ENCODE assay signal across 1 fruit fly cellular context in genomic region chr3L:3080084-3080994, dm6.
A peak's percentile ranks its signal among the peaks of the same experiment; 100 is the strongest.
TF ChIP-seq lines count a peak whose summit lies in the region.

No protein-coding gene starts in this region.

TF ChIP-seq in whole organism, embryonic, 481 proteins besides CTCF, POLR2A, EP300 and RAD21 (continued from another document and continues in another):
- peak; percentile 67 for TF ChIP-seq dysf (GFP tag; IDR thresholded peaks at IDR 0.05; lab: Robert Waterston, UW)
- TF ChIP-seq lab (GFP tag; optimal IDR thresholded peaks at IDR 0.05; lab: Kevin White, UChicago) = peak; percentile 64
- no peak for TF ChIP-seq Asciz (GFP tag; optimal IDR thresholded peaks at IDR 0.05; lab: Kevin White, UChicago)
- TF ChIP-seq corto (GFP tag; optimal IDR thresholded peaks at IDR 0.05; lab: Kevin White, UChicago) = no peak
- no peak for TF ChIP-seq sna (GFP tag; IDR thresholded peaks at IDR 0.05; lab: Robert Waterston, UW; ENCODE audit: partially characterized antibody)
- no peak for TF ChIP-seq CG11247 (GFP tag; IDR thresholded peaks at IDR 0.05; lab: Robert Waterston, UW)
- no peak for TF ChIP-seq CG2129 (GFP tag; IDR thresholded peaks at IDR 0.05; lab: Robert Waterston, UW; ENCODE audit: partially characterized antibody)
- peak; percentile 45 for TF ChIP-seq CG11504 (tag; optimal IDR thresholded peaks at IDR 0.05; lab: Kevin White, UChicago)
- peak; percentile 6 for TF ChIP-seq Meics (GFP tag; optimal IDR thresholded peaks at IDR 0.05; lab: Kevin White, UChicago)
- peak; percentile 59 for TF ChIP-seq CG2678 (tag; optimal IDR thresholded peaks at IDR 0.05; lab: Kevin White, UChicago)
- TF ChIP-seq ATbp (GFP tag; optimal IDR thresholded peaks at IDR 0.05; lab: Kevin White, UChicago) = peak; percentile 32
- peak; percentile 75 for TF ChIP-seq cwo (GFP tag; optimal IDR thresholded peaks at IDR 0.05; lab: Kevin White, UChicago)
- no peak for TF ChIP-seq Camta (GFP tag; optimal IDR thresholded peaks at IDR 0.05; lab: Kevin White, UChicago)
- peak in 1 of 2 experiments; percentile 89 for TF ChIP-seq Hr78 (GFP tag; optimal IDR thresholded peaks at IDR 0.05; lab: Kevin White, UChicago)
- no peak for TF ChIP-seq twi (tag; optimal IDR thresholded peaks at IDR 0.05; lab: Kevin White, UChicago)
- TF ChIP-seq NFAT (GFP tag; IDR thresholded peaks at IDR 0.05; lab: Robert Waterston, UW) = 0 out of 2 replicates have a peak, but pooled peaks have one; percentile 19
- TF ChIP-seq CG11085 (GFP tag; IDR thresholded peaks at IDR 0.05; lab: Robert Waterston, UW) = no peak
- no peak for TF ChIP-seq kni (GFP tag; optimal IDR thresholded peaks at IDR 0.05; lab: Kevin White, UChicago)
- no peak for TF ChIP-seq kah (GFP tag; optimal IDR thresholded peaks at IDR 0.05; lab: Kevin White, UChicago)
- no peak for TF ChIP-seq CG3065 (GFP tag; optimal IDR thresholded peaks at IDR 0.05; lab: Kevin White, UChicago)
- TF ChIP-seq lola (GFP tag; optimal IDR thresholded peaks at IDR 0.05; lab: Kevin White, UChicago) = no peak
- TF ChIP-seq pzg (GFP tag; optimal IDR thresholded peaks at IDR 0.05; lab: Kevin White, UChicago) = no peak
- peak; percentile 56; the same call in 1 of the 2 replicates for TF ChIP-seq CG32532 (GFP tag; IDR thresholded peaks at IDR 0.05; lab: Robert Waterston, UW)
- peak; percentile 20 for TF ChIP-seq Ssrp (tag; optimal IDR thresholded peaks at IDR 0.05; lab: Kevin White, UChicago)
- TF ChIP-seq CG3995 (GFP tag; optimal IDR thresholded peaks at IDR 0.05; lab: Kevin White, UChicago) = no peak
- no peak for TF ChIP-seq dati (GFP tag; IDR thresholded peaks at IDR 0.05; lab: Robert Waterston, UW)
- no peak for TF ChIP-seq nom (GFP tag; optimal IDR thresholded peaks at IDR 0.05; lab: Kevin White, UChicago)
- TF ChIP-seq Fer1 (GFP tag; optimal IDR thresholded peaks at IDR 0.05; lab: Kevin White, UChicago) = peak; percentile 32
- TF ChIP-seq Dp (GFP tag; optimal IDR thresholded peaks at IDR 0.05; lab: Kevin White, UChicago) = no peak
- no peak for TF ChIP-seq CG13775 (GFP tag; optimal IDR thresholded peaks at IDR 0.05; lab: Kevin White, UChicago)
- no peak for TF ChIP-seq da (GFP tag; optimal IDR thresholded peaks at IDR 0.05; lab: Kevin White, UChicago)
- TF ChIP-seq CG17568 (GFP tag; optimal IDR thresholded peaks at IDR 0.05; lab: Kevin White, UChicago) = no peak
- no peak for TF ChIP-seq CoRest (tag; optimal IDR thresholded peaks at IDR 0.05; lab: Kevin White, UChicago)
- no peak for TF ChIP-seq maf-S (GFP tag; optimal IDR thresholded peaks at IDR 0.05; lab: Kevin White, UChicago)
- TF ChIP-seq lbe (GFP tag; optimal IDR thresholded peaks at IDR 0.05; lab: Kevin White, UChicago) = no peak
- peak; percentile 57; the same call in 1 of the 2 replicates for TF ChIP-seq GATAe (GFP tag; conservative IDR thresholded peaks at IDR 0.05; lab: Robert Waterston, UW)
- no peak for TF ChIP-seq hth (optimal IDR thresholded peaks at IDR 0.05; lab: Kevin White, UChicago)
- TF ChIP-seq pho (GFP tag; optimal IDR thresholded peaks at IDR 0.05; lab: Kevin White, UChicago) = no peak
- TF ChIP-seq Sox100B (GFP tag; optimal IDR thresholded peaks at IDR 0.05; lab: Kevin White, UChicago) = peak; percentile 38
- no peak for TF ChIP-seq Dad (GFP tag; optimal IDR thresholded peaks at IDR 0.05; lab: Kevin White, UChicago)
- no peak for TF ChIP-seq CG30403 (GFP tag; optimal IDR thresholded peaks at IDR 0.05; lab: Kevin White, UChicago)
- no peak for TF ChIP-seq CG1602 (GFP tag; optimal IDR thresholded peaks at IDR 0.05; lab: Kevin White, UChicago)
- no peak for TF ChIP-seq CG10321 (GFP tag; IDR thresholded peaks at IDR 0.05; lab: Robert Waterston, UW)
- TF ChIP-seq CG7556 (GFP tag; optimal IDR thresholded peaks at IDR 0.05; lab: Kevin White, UChicago) = peak; percentile 20
- TF ChIP-seq CG17328 (GFP tag; IDR thresholded peaks at IDR 0.05; lab: Robert Waterston, UW) = no peak
- no peak for TF ChIP-seq CG18011 (GFP tag; optimal IDR thresholded peaks at IDR 0.05; lab: Kevin White, UChicago)
- no peak for TF ChIP-seq danr (GFP tag; IDR thresholded peaks at IDR 0.05; lab: Robert Waterston, UW)
- TF ChIP-seq Lhr (GFP tag; optimal IDR thresholded peaks at IDR 0.05; lab: Kevin White, UChicago) = no peak
- TF ChIP-seq NfI (GFP tag; optimal IDR thresholded peaks at IDR 0.05; lab: Kevin White, UChicago) = no peak
- no peak for TF ChIP-seq gsb-n (tag; optimal IDR thresholded peaks at IDR 0.05; lab: Kevin White, UChicago)
- 0 out of 2 replicates have a peak, but pooled peaks have one; percentile 5 for TF ChIP-seq CG31224 (GFP tag; IDR thresholded peaks at IDR 0.05; lab: Robert Waterston, UW)
- TF ChIP-seq bigmax (GFP tag; optimal IDR thresholded peaks at IDR 0.05; lab: Kevin White, UChicago) = no peak
- no peak for TF ChIP-seq Hr39 (optimal IDR thresholded peaks at IDR 0.05; lab: Kevin White, UChicago)
- TF ChIP-seq CG15073 (GFP tag; optimal IDR thresholded peaks at IDR 0.05; lab: Kevin White, UChicago) = no peak
- TF ChIP-seq fru (optimal IDR thresholded peaks at IDR 0.05; lab: Kevin White, UChicago) = no peak
- TF ChIP-seq CG13424 (tag; optimal IDR thresholded peaks at IDR 0.05; lab: Kevin White, UChicago) = no peak
- peak; percentile 64 for TF ChIP-seq Hey (tag; optimal IDR thresholded peaks at IDR 0.05; lab: Kevin White, UChicago)
- no peak for TF ChIP-seq Stat92E (GFP tag; optimal IDR thresholded peaks at IDR 0.05; lab: Kevin White, UChicago)
- TF ChIP-seq CG10565 (GFP tag; optimal IDR thresholded peaks at IDR 0.05; lab: Kevin White, UChicago) = no peak
- TF ChIP-seq sens-2 (GFP tag; IDR thresholded peaks at IDR 0.05; lab: Robert Waterston, UW) = no peak; the same call in 1 of the 2 replicates
- no peak for TF ChIP-seq Hr3 (GFP tag; optimal IDR thresholded peaks at IDR 0.05; lab: Kevin White, UChicago)
- TF ChIP-seq gro (GFP tag; optimal IDR thresholded peaks at IDR 0.05; lab: Kevin White, UChicago) = peak; percentile 32
- no peak for TF ChIP-seq vfl (GFP tag; optimal IDR thresholded peaks at IDR 0.05; lab: Kevin White, UChicago)
- TF ChIP-seq H2.0 (GFP tag; IDR thresholded peaks at IDR 0.05; lab: Robert Waterston, UW) = no peak
- no peak for TF ChIP-seq CG10462 (GFP tag; optimal IDR thresholded peaks at IDR 0.05; lab: Kevin White, UChicago)
- no peak for TF ChIP-seq CG16863 (GFP tag; optimal IDR thresholded peaks at IDR 0.05; lab: Kevin White, UChicago)
- no peak for TF ChIP-seq Fer3 (tag; optimal IDR thresholded peaks at IDR 0.05; lab: Kevin White, UChicago)
- TF ChIP-seq sima (GFP tag; optimal IDR thresholded peaks at IDR 0.05; lab: Kevin White, UChicago) = no peak
- TF ChIP-seq CG4730 (GFP tag; IDR thresholded peaks at IDR 0.05; lab: Robert Waterston, UW) = no peak
- TF ChIP-seq ham (GFP tag; IDR thresholded peaks at IDR 0.05; lab: Robert Waterston, UW) = no peak
- no peak for TF ChIP-seq Sin3A (optimal IDR thresholded peaks at IDR 0.05; lab: Kevin White, UChicago)
- TF ChIP-seq seq (GFP tag; IDR thresholded peaks at IDR 0.05; lab: Robert Waterston, UW) = no peak
- no peak for TF ChIP-seq her (GFP tag; optimal IDR thresholded peaks at IDR 0.05; lab: Kevin White, UChicago)
- peak; percentile 12 for TF ChIP-seq Max (GFP tag; optimal IDR thresholded peaks at IDR 0.05; lab: Kevin White, UChicago)
- peak; percentile 57 for TF ChIP-seq CG14441 (GFP tag; IDR thresholded peaks at IDR 0.05; lab: Robert Waterston, UW)
- TF ChIP-seq pfk (GFP tag; optimal IDR thresholded peaks at IDR 0.05; lab: Kevin White, UChicago) = no peak
- no peak for TF ChIP-seq Sry-β (GFP tag; optimal IDR thresholded peaks at IDR 0.05; lab: Kevin White, UChicago)
- TF ChIP-seq CG15514 (GFP tag; optimal IDR thresholded peaks at IDR 0.05; lab: Kevin White, UChicago) = peak; percentile 53
- TF ChIP-seq Abd-B (GFP tag; optimal IDR thresholded peaks at IDR 0.05; lab: Kevin White, UChicago) = no peak
- TF ChIP-seq inv (GFP tag; IDR thresholded peaks at IDR 0.05; lab: Robert Waterston, UW; ENCODE audit: partially characterized antibody) = no peak
- TF ChIP-seq CG13296 (GFP tag; optimal IDR thresholded peaks at IDR 0.05; lab: Kevin White, UChicago) = no peak
- TF ChIP-seq CG6791 (GFP tag; IDR thresholded peaks at IDR 0.05; lab: Robert Waterston, UW; ENCODE audit: partially characterized antibody) = 0 out of 3 replicates have a peak, but pooled peaks have one; percentile 24
- TF ChIP-seq CG9215 (GFP tag; IDR thresholded peaks at IDR 0.05; lab: Robert Waterston, UW) = no peak
- no peak for TF ChIP-seq otp (GFP tag; IDR thresholded peaks at IDR 0.05; lab: Robert Waterston, UW)
- TF ChIP-seq nerfin-1 (tag; optimal IDR thresholded peaks at IDR 0.05; lab: Kevin White, UChicago) = no peak
- TF ChIP-seq Lim3 (GFP tag; IDR thresholded peaks at IDR 0.05; lab: Robert Waterston, UW) = no peak
- no peak for TF ChIP-seq CG8944 (GFP tag; optimal IDR thresholded peaks at IDR 0.05; lab: Kevin White, UChicago)
- no peak for TF ChIP-seq gfzf (GFP tag; optimal IDR thresholded peaks at IDR 0.05; lab: Kevin White, UChicago)
- TF ChIP-seq CG7928 (GFP tag; optimal IDR thresholded peaks at IDR 0.05; lab: Kevin White, UChicago) = no peak
- TF ChIP-seq Hand (GFP tag; optimal IDR thresholded peaks at IDR 0.05; lab: Kevin White, UChicago) = no peak
- no peak for TF ChIP-seq CG12391 (tag; optimal IDR thresholded peaks at IDR 0.05; lab: Kevin White, UChicago)
- TF ChIP-seq fd3F (GFP tag; optimal IDR thresholded peaks at IDR 0.05; lab: Kevin White, UChicago) = no peak
- no peak for TF ChIP-seq CG10147 (GFP tag; optimal IDR thresholded peaks at IDR 0.05; lab: Kevin White, UChicago)
- peak; percentile 26 for TF ChIP-seq CG7839 (tag; optimal IDR thresholded peaks at IDR 0.05; lab: Kevin White, UChicago)
- 0 out of 3 replicates have a peak, but pooled peaks have one; percentile 10 for TF ChIP-seq CG11560 (tag; IDR thresholded peaks at IDR 0.05; lab: Robert Waterston, UW)
- no peak for TF ChIP-seq Trl (optimal IDR thresholded peaks at IDR 0.05; lab: Kevin White, UChicago)
- TF ChIP-seq Trl (GFP tag; optimal IDR thresholded peaks at IDR 0.05; lab: Kevin White, UChicago) = no peak
- TF ChIP-seq Dip2 (GFP tag; IDR thresholded peaks at IDR 0.05; lab: Robert Waterston, UW) = no peak
- TF ChIP-seq CG8089 (GFP tag; optimal IDR thresholded peaks at IDR 0.05; lab: Kevin White, UChicago) = no peak
- no peak for TF ChIP-seq CG12942 (GFP tag; optimal IDR thresholded peaks at IDR 0.05; lab: Kevin White, UChicago)
- no peak for TF ChIP-seq unc-4 (GFP tag; IDR thresholded peaks at IDR 0.05; lab: Robert Waterston, UW; ENCODE audit: partially characterized antibody)
- TF ChIP-seq Nf-YA (GFP tag; IDR thresholded peaks at IDR 0.05; lab: Robert Waterston, UW) = no peak; the same call in 1 of the 2 replicates
- TF ChIP-seq Dip3 (GFP tag; optimal IDR thresholded peaks at IDR 0.05; lab: Kevin White, UChicago) = no peak
- TF ChIP-seq ci (GFP tag; IDR thresholded peaks at IDR 0.05; lab: Robert Waterston, UW) = 0 out of 3 replicates have a peak, but pooled peaks have one; percentile 6
- peak; percentile 32 for TF ChIP-seq CG2875 (GFP tag; optimal IDR thresholded peaks at IDR 0.05; lab: Kevin White, UChicago)
- TF ChIP-seq Lpt (GFP tag; optimal IDR thresholded peaks at IDR 0.05; lab: Kevin White, UChicago) = no peak
- peak; percentile 31; the same call in 2 of the 3 replicates for TF ChIP-seq B-H1 (GFP tag; IDR thresholded peaks at IDR 0.05; lab: Robert Waterston, UW)
- no peak for TF ChIP-seq usp (GFP tag; optimal IDR thresholded peaks at IDR 0.05; lab: Kevin White, UChicago)
- no peak for TF ChIP-seq org-1 (GFP tag; optimal IDR thresholded peaks at IDR 0.05; lab: Kevin White, UChicago)
- no peak for TF ChIP-seq ro (GFP tag; IDR thresholded peaks at IDR 0.05; lab: Robert Waterston, UW)
- TF ChIP-seq CG4328 (GFP tag; optimal IDR thresholded peaks at IDR 0.05; lab: Kevin White, UChicago) = no peak
- no peak for TF ChIP-seq CG11456 (GFP tag; IDR thresholded peaks at IDR 0.05; lab: Robert Waterston, UW)
- no peak for TF ChIP-seq bbx (GFP tag; IDR thresholded peaks at IDR 0.05; lab: Robert Waterston, UW; ENCODE audit: partially characterized antibody)
- no peak for TF ChIP-seq p53 (GFP tag; optimal IDR thresholded peaks at IDR 0.05; lab: Kevin White, UChicago)
- no peak for TF ChIP-seq CG10979 (tag; optimal IDR thresholded peaks at IDR 0.05; lab: Kevin White, UChicago)
- no peak for TF ChIP-seq CG14965 (GFP tag; optimal IDR thresholded peaks at IDR 0.05; lab: Kevin White, UChicago; ENCODE audit: borderline replicate concordance)
- TF ChIP-seq bowl (GFP tag; IDR thresholded peaks at IDR 0.05; lab: Robert Waterston, UW) = no peak
- TF ChIP-seq Gug (GFP tag; IDR thresholded peaks at IDR 0.05; lab: Robert Waterston, UW) = peak; percentile 27; the same call in 2 of the 4 replicates
- no peak for TF ChIP-seq Tbp (GFP tag; optimal IDR thresholded peaks at IDR 0.05; lab: Kevin White, UChicago)
- no peak for TF ChIP-seq Mrtf (GFP tag; IDR thresholded peaks at IDR 0.05; lab: Robert Waterston, UW)
- TF ChIP-seq gcm (GFP tag; optimal IDR thresholded peaks at IDR 0.05; lab: Kevin White, UChicago) = no peak
- TF ChIP-seq Hsf (GFP tag; optimal IDR thresholded peaks at IDR 0.05; lab: Kevin White, UChicago) = no peak
- TF ChIP-seq zfh2 (GFP tag; optimal IDR thresholded peaks at IDR 0.05; lab: Kevin White, UChicago) = no peak
- TF ChIP-seq CG10543 (GFP tag; optimal IDR thresholded peaks at IDR 0.05; lab: Kevin White, UChicago) = peak; percentile 80
- TF ChIP-seq Dfd (GFP tag; optimal IDR thresholded peaks at IDR 0.05; lab: Kevin White, UChicago) = no peak
- no peak for TF ChIP-seq CG5953 (GFP tag; IDR thresholded peaks at IDR 0.05; lab: Robert Waterston, UW)
- peak; percentile 37; the same call in 1 of the 2 replicates for TF ChIP-seq dimm (GFP tag; IDR thresholded peaks at IDR 0.05; lab: Robert Waterston, UW)
- TF ChIP-seq CG7745 (tag; optimal IDR thresholded peaks at IDR 0.05; lab: Kevin White, UChicago) = no peak
- TF ChIP-seq CG15479 (GFP tag; optimal IDR thresholded peaks at IDR 0.05; lab: Kevin White, UChicago) = no peak
- peak; percentile 46 for TF ChIP-seq CG32772 (GFP tag; IDR thresholded peaks at IDR 0.05; lab: Robert Waterston, UW)
- peak; percentile 35; the same call in 1 of the 2 replicates for TF ChIP-seq E2f1 (GFP tag; IDR thresholded peaks at IDR 0.05; lab: Robert Waterston, UW)
- peak; percentile 49 for TF ChIP-seq cg (GFP tag; optimal IDR thresholded peaks at IDR 0.05; lab: Kevin White, UChicago)
- peak; percentile 37; the same call in 2 of the 3 replicates for TF ChIP-seq Optix (GFP tag; IDR thresholded peaks at IDR 0.05; lab: Robert Waterston, UW)
- no peak for TF ChIP-seq jumu (GFP tag; optimal IDR thresholded peaks at IDR 0.05; lab: Kevin White, UChicago)
- TF ChIP-seq ssp (GFP tag; IDR thresholded peaks at IDR 0.05; lab: Robert Waterston, UW) = no peak
- TF ChIP-seq CG3281 (GFP tag; optimal IDR thresholded peaks at IDR 0.05; lab: Kevin White, UChicago) = peak; percentile 44
